Fruit fly (Drosophila melanogaster) whole organism, adult: Measurements from ENCODE around the gene Ufd4.

ENCODE experiments used
- CG11617 ChIP-seq: fragments of 200-800 bp; sonication (Bioruptor generic); optimal IDR thresholded peaks from 2 replicates; lab custom pipeline; 2017; ENCODE audit warnings: mild to moderate bottlenecking, missing biosample characterization, missing genetic modification reagents, missing genetic modification characterization
- CG12768 ChIP-seq: fragments of 200-800 bp; sonication (Bioruptor generic); optimal IDR thresholded peaks from 2 replicates; lab custom pipeline; 2017; ENCODE audit warnings: missing biosample characterization, missing genetic modification characterization, mild to moderate bottlenecking, moderate library complexity, missing genetic modification reagents
- CG14711 ChIP-seq: fragments of 200-800 bp; sonication (Bioruptor generic); optimal IDR thresholded peaks from 2 replicates; lab custom pipeline; 2018; ENCODE audit warnings: missing biosample characterization, mild to moderate bottlenecking, missing genetic modification characterization, moderate library complexity
- CG1620 ChIP-seq: fragments of 200-800 bp; sonication (Bioruptor generic); optimal IDR thresholded peaks from 2 replicates; lab custom pipeline; 2016; ENCODE audit warnings: missing biosample characterization, missing genetic modification characterization
- CG33017 ChIP-seq: fragments of 200-800 bp; sonication (Bioruptor generic); optimal IDR thresholded peaks from 2 replicates; lab custom pipeline; 2018; ENCODE audit warnings: missing biosample characterization, mild to moderate bottlenecking, missing genetic modification characterization, moderate library complexity
- CG5204 ChIP-seq: fragments of 200-800 bp; sonication (Bioruptor generic); optimal IDR thresholded peaks from 2 replicates; lab custom pipeline; 2016; ENCODE audit warnings: missing biosample characterization, missing genetic modification characterization
- CG7045 ChIP-seq: fragments of 200-800 bp; sonication (Bioruptor generic); optimal IDR thresholded peaks from 2 replicates; lab custom pipeline; 2017; ENCODE audit warnings: missing biosample characterization, mild to moderate bottlenecking, missing genetic modification characterization
- CG7101 ChIP-seq: fragments of 200-800 bp; sonication (Bioruptor generic); optimal IDR thresholded peaks from 2 replicates; lab custom pipeline; 2018; ENCODE audit warnings: missing biosample characterization, mild to moderate bottlenecking, missing genetic modification characterization, moderate library complexity
- Clk ChIP-seq: fragments of 200-800 bp; sonication (Bioruptor generic); optimal IDR thresholded peaks from 2 replicates; lab custom pipeline; 2017; ENCODE audit warnings: missing biosample characterization, missing genetic modification characterization
- Crg-1 ChIP-seq: fragments of 200-800 bp; sonication (Bioruptor generic); optimal IDR thresholded peaks from 2 replicates; lab custom pipeline; 2016; ENCODE audit warnings: missing biosample characterization, missing genetic modification characterization
- Hr96 ChIP-seq: fragments of 200-800 bp; sonication (Bioruptor generic); optimal IDR thresholded peaks from 2 replicates; lab custom pipeline; 2016; ENCODE audit warnings: missing biosample characterization, missing genetic modification characterization
- Mnt ChIP-seq: fragments of 200-800 bp; sonication (Bioruptor generic); optimal IDR thresholded peaks from 2 replicates; lab custom pipeline; 2016; ENCODE audit warnings: missing biosample characterization, mild to moderate bottlenecking, missing genetic modification characterization
- bab1 ChIP-seq: fragments of 200-800 bp; sonication (Bioruptor generic); optimal IDR thresholded peaks from 3 replicates; lab custom pipeline; 2019; ENCODE audit warnings: missing biosample characterization, mild to moderate bottlenecking, missing genetic modification characterization, moderate library complexity
- cic ChIP-seq: fragments of 200-800 bp; sonication (Bioruptor generic); optimal IDR thresholded peaks from 2 replicates; lab custom pipeline; 2017; ENCODE audit warnings: missing biosample characterization, mild to moderate bottlenecking, missing genetic modification characterization, moderate library complexity
- cnc ChIP-seq, 2 experiments: fragments of >200 bp; optimal IDR thresholded peaks; 2 replicates each; lab custom pipeline; 2017
- kay ChIP-seq: fragments of 200-800 bp; sonication (Bioruptor generic); peaks from one replicate; lab custom pipeline; 2016; ENCODE audit warnings: missing biosample characterization, missing genetic modification characterization, borderline replicate concordance
- ovo ChIP-seq: fragments of 200-800 bp; sonication (Bioruptor generic); optimal IDR thresholded peaks from 2 replicates; lab custom pipeline; 2016; ENCODE audit warnings: missing biosample characterization, missing genetic modification characterization
- pad ChIP-seq: fragments of 200-800 bp; sonication (Bioruptor generic); optimal IDR thresholded peaks from 3 replicates; lab custom pipeline; 2017; ENCODE audit warnings: missing biosample characterization, missing genetic modification characterization, mild to moderate bottlenecking, moderate library complexity, missing genetic modification reagents
- tj ChIP-seq: fragments of 200-800 bp; sonication (Bioruptor generic); optimal IDR thresholded peaks from 3 replicates; lab custom pipeline; 2017; ENCODE audit warnings: missing biosample characterization, mild to moderate bottlenecking, missing genetic modification characterization, moderate library complexity
- toe ChIP-seq: fragments of 200-800 bp; sonication (Bioruptor generic); optimal IDR thresholded peaks from 2 replicates; lab custom pipeline; 2016; ENCODE audit warnings: missing biosample characterization, missing genetic modification characterization

Gene Ufd4

dm6 chr2L:10259960-10260749 is 32.0 kb downstream of the Ufd4 start:
- TF ChIP-seq Hr96 (GFP tag; lab: Kevin White, UChicago) (no peak), CG7101 (tag; lab: Kevin White, UChicago) (no peak), bab1 (no peak), cic (GFP tag; lab: Kevin White, UChicago) (no peak), tj (GFP tag; lab: Kevin White, UChicago) (no peak), Crg-1 (GFP tag; lab: Kevin White, UChicago) (no peak), CG33017 (tag; lab: Kevin White, UChicago) (no peak)

- TF ChIP-seq Clk (GFP tag; lab: Kevin White, UChicago), result no peak
- TF ChIP-seq Crg-1 (GFP tag; lab: Kevin White, UChicago), result no peak
- TF ChIP-seq CG1620 (GFP tag; lab: Kevin White, UChicago), result no peak
- TF ChIP-seq cic (GFP tag; lab: Kevin White, UChicago), result no peak
- no peak for TF ChIP-seq Mnt
- TF ChIP-seq bab1, result peak; percentile 51
- TF ChIP-seq cnc (optimal IDR thresholded peaks at IDR 0.05; lab: Kevin White, UChicago), result no peak
- no peak for TF ChIP-seq ovo
- no peak for TF ChIP-seq CG7045
- TF ChIP-seq kay (GFP tag; lab: Kevin White, UChicago), result peak; percentile 92
- TF ChIP-seq CG33017 (tag; lab: Kevin White, UChicago), result no peak
These were observed 36.4 kb downstream of the Ufd4 start, which contains the start of gene CG5676 for dm6 chr2L:10255725-10256158. Gene CG5676, minus strand, starts transcription at chr2L:10255891.

dm6 chr2L:10251592-10251991 is 40.6 kb downstream of the Ufd4 start, which contains the start of gene Ror:
Gene Ror, plus strand, starts transcription at chr2L:10251843.
- no peak for TF ChIP-seq CG14711

- TF ChIP-seq kay (GFP tag; lab: Kevin White, UChicago) (peak; percentile 98), CG33017 (tag; lab: Kevin White, UChicago) (no peak), Mnt (peak; percentile 30), bab1 (peak; percentile 51), cic (GFP tag; lab: Kevin White, UChicago) (peak; percentile 38), ovo (no peak), CG14711 (peak; percentile 25)
These were observed 41.7 kb downstream of the Ufd4 start, which contains the start of the genes bsk and CG31717 for dm6 chr2L:10250441-10250847. Gene bsk, minus strand, starts transcription at chr2L:10250501. Gene CG31717, plus strand, starts transcription at chr2L:10250737.

- TF ChIP-seq cic (GFP tag; lab: Kevin White, UChicago) (peak; percentile 60), CG7045 (peak; percentile 7), CG7101 (tag; lab: Kevin White, UChicago) (peak; percentile 6), CG33017 (tag; lab: Kevin White, UChicago) (no peak), kay (GFP tag; lab: Kevin White, UChicago) (peak; percentile 28), CG1620 (GFP tag; lab: Kevin White, UChicago) (no peak), Mnt (peak; percentile 22), CG14711 (no peak), ovo (no peak), Crg-1 (GFP tag; lab: Kevin White, UChicago) (peak; percentile 41)
These were observed 42.4 kb downstream of the Ufd4 start for dm6 chr2L:10249655-10250202.

- TF ChIP-seq CG14711 (peak; percentile 32), CG33017 (tag; lab: Kevin White, UChicago) (no peak), CG5204 (GFP tag; lab: Kevin White, UChicago) (no peak), cic (GFP tag; lab: Kevin White, UChicago) (peak; percentile 66), pad (GFP tag; lab: Kevin White, UChicago) (no peak), Hr96 (GFP tag; lab: Kevin White, UChicago) (no peak), toe (no peak), CG11617 (GFP tag; lab: Kevin White, UChicago) (no peak), CG1620 (GFP tag; lab: Kevin White, UChicago) (peak; percentile 22), CG7101 (tag; lab: Kevin White, UChicago) (no peak), tj (GFP tag; lab: Kevin White, UChicago) (peak; percentile 14), CG12768 (GFP tag; lab: Kevin White, UChicago) (no peak), CG7045 (no peak), kay (GFP tag; lab: Kevin White, UChicago) (no peak), Crg-1 (GFP tag; lab: Kevin White, UChicago) (no peak), bab1 (peak; percentile 44), cnc (optimal IDR thresholded peaks at IDR 0.05; lab: Kevin White, UChicago) (no peak), Mnt (peak; percentile 94), ovo (peak; percentile 27), Clk (GFP tag; lab: Kevin White, UChicago) (no peak)
These were observed 45.4 kb downstream of the Ufd4 start, which contains the start of gene chico for dm6 chr2L:10246785-10247190. Gene chico, minus strand, starts transcription at chr2L:10247078.
